Worm (Caenorhabditis elegans): Measurements from ENCODE around the gene ZK418.2.

ce11 chrIII:7138178-7138577 is 47.0 kb downstream of the ZK418.2 start, which contains the start of gene B0280.11:
- no peak for TF ChIP-seq lin-11 (tag; optimal IDR thresholded peaks at IDR 0.05)
- no peak for TF ChIP-seq F13H6.1 (tag; optimal IDR thresholded peaks at IDR 0.05)
- no peak for TF ChIP-seq elt-4 (tag; optimal IDR thresholded peaks at IDR 0.05)
- TF ChIP-seq Y22D7AL.16 (tag; optimal IDR thresholded peaks at IDR 0.05), result no peak
- TF ChIP-seq odd-2 (tag; optimal IDR thresholded peaks at IDR 0.05), result no peak
